Fruit fly (Drosophila melanogaster) whole organism, embryonic: ENCODE data around the gene Psn.

Experiments
- CG14441 ChIP-seq: fragments of 200-800 bp; sonication (Bioruptor generic); IDR thresholded peaks from 2 replicates; pipeline ENCODE4 v1.3.6; 2022; ENCODE audit warnings: missing biosample characterization, missing genetic modification characterization
- CG17912 ChIP-seq: fragments of 200-800 bp; sonication (Bioruptor generic); optimal IDR thresholded peaks from 2 replicates; lab custom pipeline; 2018; ENCODE audit warnings: missing biosample characterization, mild to moderate bottlenecking, missing genetic modification characterization
- CG8944 ChIP-seq: fragments of 200-800 bp; sonication (Bioruptor generic); optimal IDR thresholded peaks from 3 replicates; lab custom pipeline; 2016; ENCODE audit warnings: missing biosample characterization, missing genetic modification characterization
- Xrp1 ChIP-seq: fragments of 200-800 bp; sonication (Bioruptor generic); IDR thresholded peaks from 2 replicates; pipeline ENCODE4 v1.3.6; 2022; ENCODE audit warnings: missing biosample characterization, missing genetic modification characterization
- bab2 ChIP-seq: fragments of 200-800 bp; sonication (Bioruptor generic); optimal IDR thresholded peaks from 2 replicates; lab custom pipeline; 2016; ENCODE audit warnings: missing biosample characterization, missing genetic modification characterization
- cad ChIP-seq: fragments of >200 bp; optimal IDR thresholded peaks from 2 replicates; lab custom pipeline; 2017; ENCODE audit warnings: missing biosample characterization, missing genetic modification characterization
- kay ChIP-seq: fragments of 200-800 bp; sonication (Bioruptor generic); optimal IDR thresholded peaks from 2 replicates; lab custom pipeline; 2016; ENCODE audit warnings: missing biosample characterization, missing genetic modification characterization

DNA sequence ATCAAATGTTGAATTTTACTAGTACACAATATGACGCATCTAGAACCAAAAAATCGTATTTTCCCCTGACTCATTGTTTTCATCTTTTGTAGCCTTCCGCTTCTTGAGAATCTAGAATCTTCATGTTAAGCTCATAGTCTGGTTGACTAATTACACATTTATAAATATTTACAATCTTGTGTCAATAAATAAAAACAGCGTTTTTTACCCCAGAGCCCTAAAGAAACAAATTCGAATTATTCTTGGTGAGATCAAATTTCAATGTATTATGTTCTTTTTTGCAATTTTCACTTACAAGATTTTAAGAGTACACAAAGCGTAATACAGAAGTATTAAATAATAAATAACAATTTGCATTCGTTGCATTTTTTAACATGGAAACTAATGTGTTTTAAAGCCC is 36.2 kb upstream of the Psn start:
- TF ChIP-seq CG17912 (GFP tag; lab: Kevin White, UChicago), result no peak
- no peak for TF ChIP-seq CG8944 (GFP tag; lab: Kevin White, UChicago)
- TF ChIP-seq bab2 (GFP tag; lab: Kevin White, UChicago), result no peak
- no peak for TF ChIP-seq kay (GFP tag; lab: Kevin White, UChicago)
- TF ChIP-seq Xrp1 (GFP tag; lab: Robert Waterston, UW), result no peak
- TF ChIP-seq cad (GFP tag; lab: Kevin White, UChicago), result no peak
- TF ChIP-seq CG14441 (GFP tag; lab: Robert Waterston, UW), result no peak
